Fruit fly (Drosophila melanogaster) whole organism, prepupa: ENCODE results near the gene CG12516.

Experiments
- CG10631 ChIP-seq: fragments of 200-800 bp; sonication (Bioruptor generic); optimal IDR thresholded peaks from 2 replicates; lab custom pipeline; 2016; ENCODE audit warnings: missing biosample characterization, missing genetic modification characterization
- CG10669 ChIP-seq: fragments of 200-800 bp; sonication (Bioruptor generic); optimal IDR thresholded peaks from 3 replicates; lab custom pipeline; 2018; ENCODE audit warnings: missing biosample characterization, mild to moderate bottlenecking, missing genetic modification characterization, moderate library complexity
- CG11294 ChIP-seq: fragments of 200-800 bp; sonication (Bioruptor generic); IDR thresholded peaks from 2 replicates; pipeline ENCODE4 v1.3.6; 2022; ENCODE audit warnings: missing biosample characterization, missing genetic modification characterization
- CG11902 ChIP-seq: fragments of 200-800 bp; sonication (Bioruptor generic); optimal IDR thresholded peaks from 3 replicates; lab custom pipeline; 2016; ENCODE audit warnings: missing biosample characterization, missing genetic modification characterization
- CG15336 ChIP-seq: fragments of 200-800 bp; sonication (Bioruptor generic); IDR thresholded peaks from 2 replicates; pipeline ENCODE4 v1.3.6; 2022; ENCODE audit warnings: missing biosample characterization, missing genetic modification characterization
- CG1621 ChIP-seq: fragments of 200-800 bp; sonication (Bioruptor generic); optimal IDR thresholded peaks from 3 replicates; lab custom pipeline; 2018; ENCODE audit warnings: missing biosample characterization, mild to moderate bottlenecking, missing genetic modification characterization
- CG16779 ChIP-seq: fragments of 200-800 bp; sonication (Bioruptor generic); optimal IDR thresholded peaks from 3 replicates; lab custom pipeline; 2017; ENCODE audit warnings: missing biosample characterization, mild to moderate bottlenecking, missing genetic modification characterization
- CG3032 ChIP-seq: fragments of 200-800 bp; optimal IDR thresholded peaks from 2 replicates; lab custom pipeline; 2019; ENCODE audit warnings: missing biosample characterization, mild to moderate bottlenecking, missing genetic modification characterization, moderate library complexity
- CG32006 ChIP-seq: fragments of 200-800 bp; sonication (Bioruptor generic); optimal IDR thresholded peaks from 3 replicates; lab custom pipeline; 2017; ENCODE audit warnings: missing biosample characterization, mild to moderate bottlenecking, missing genetic modification characterization
- CG34406 ChIP-seq: fragments of 200-800 bp; sonication (Bioruptor generic); optimal IDR thresholded peaks from 3 replicates; lab custom pipeline; 2016; ENCODE audit warnings: missing biosample characterization, missing genetic modification characterization
- CG3919 ChIP-seq: fragments of 200-800 bp; sonication (Bioruptor generic); optimal IDR thresholded peaks from 3 replicates; lab custom pipeline; 2016; ENCODE audit warnings: missing biosample characterization, missing genetic modification characterization
- CG4318 ChIP-seq: fragments of 200-800 bp; sonication (Bioruptor generic); optimal IDR thresholded peaks from 3 replicates; lab custom pipeline; 2017; ENCODE audit warnings: missing biosample characterization, mild to moderate bottlenecking, missing genetic modification characterization
- CG6163 ChIP-seq: fragments of 200-800 bp; sonication (Bioruptor generic); IDR thresholded peaks from 3 replicates; pipeline ENCODE4 v1.3.6; 2022; ENCODE audit warnings: missing biosample characterization, missing genetic modification characterization
- CG6276 ChIP-seq: fragments of 200-800 bp; sonication (Bioruptor generic); optimal IDR thresholded peaks from 2 replicates; lab custom pipeline; 2017; ENCODE audit warnings: missing biosample characterization, mild to moderate bottlenecking, missing genetic modification characterization
- CG6792 ChIP-seq: fragments of 200-800 bp; sonication (Bioruptor generic); optimal IDR thresholded peaks from 3 replicates; lab custom pipeline; 2016; ENCODE audit warnings: missing biosample characterization, missing genetic modification characterization
- CG6808 ChIP-seq: fragments of 200-800 bp; sonication (Bioruptor generic); optimal IDR thresholded peaks from 3 replicates; lab custom pipeline; 2017; ENCODE audit warnings: missing biosample characterization, missing genetic modification characterization, mild to moderate bottlenecking, moderate library complexity, missing genetic modification reagents
- CG7368 ChIP-seq: fragments of 200-800 bp; sonication (Bioruptor generic); optimal IDR thresholded peaks from 3 replicates; lab custom pipeline; 2016; ENCODE audit warnings: missing biosample characterization, missing genetic modification characterization
- CG8119 ChIP-seq: fragments of 200-800 bp; sonication (Bioruptor generic); IDR thresholded peaks from 3 replicates; pipeline ENCODE4 v1.3.6; 2022; ENCODE audit warnings: missing biosample characterization, missing genetic modification characterization
- CG8319 ChIP-seq: fragments of 200-800 bp; sonication (Bioruptor generic); optimal IDR thresholded peaks from 3 replicates; lab custom pipeline; 2016; ENCODE audit warnings: missing biosample characterization, missing genetic modification characterization
- CG8632 ChIP-seq: fragments of 200-800 bp; sonication (Bioruptor generic); optimal IDR thresholded peaks from 3 replicates; lab custom pipeline; 2016; ENCODE audit warnings: missing biosample characterization, missing genetic modification characterization
- CG9139 ChIP-seq: fragments of 200-800 bp; sonication (Bioruptor generic); optimal IDR thresholded peaks from 3 replicates; lab custom pipeline; 2017; ENCODE audit warnings: missing biosample characterization, mild to moderate bottlenecking, missing genetic modification characterization
- Eip75B ChIP-seq: fragments of 200-800 bp; sonication (Bioruptor generic); optimal IDR thresholded peaks from 3 replicates; lab custom pipeline; 2016; ENCODE audit warnings: missing biosample characterization, missing genetic modification characterization
- Eip78C ChIP-seq: fragments of 200-800 bp; sonication (Bioruptor generic); peaks from one replicate; lab custom pipeline; 2016; ENCODE audit warnings: missing biosample characterization, missing genetic modification characterization
- Ets96B ChIP-seq: fragments of 200-800 bp; optimal IDR thresholded peaks from 2 replicates; lab custom pipeline; 2019; ENCODE audit warnings: missing biosample characterization, mild to moderate bottlenecking, missing genetic modification characterization, moderate library complexity
- Gug ChIP-seq: fragments of 200-800 bp; sonication (Bioruptor generic); IDR thresholded peaks from 2 replicates; pipeline ENCODE4 v1.3.6; 2022; ENCODE audit warnings: missing biosample characterization, missing genetic modification characterization
- Hr38 ChIP-seq: sonication (Bioruptor generic); optimal IDR thresholded peaks from 2 replicates; lab custom pipeline; 2016; ENCODE audit warnings: missing biosample characterization, missing genetic modification characterization
- Hr39 ChIP-seq: fragments of 200-800 bp; sonication (Bioruptor generic); optimal IDR thresholded peaks from 2 replicates; lab custom pipeline; 2016; ENCODE audit warnings: missing biosample characterization, missing genetic modification characterization
- Hr4 ChIP-seq: fragments of 200-800 bp; sonication (Bioruptor generic); optimal IDR thresholded peaks from 3 replicates; lab custom pipeline; 2016; ENCODE audit warnings: missing biosample characterization, missing genetic modification characterization
- Lpt ChIP-seq: fragments of 200-800 bp; sonication (Bioruptor generic); optimal IDR thresholded peaks from 3 replicates; lab custom pipeline; 2016; ENCODE audit warnings: missing biosample characterization, missing genetic modification characterization
- Met ChIP-seq: fragments of 200-800 bp; sonication (Bioruptor generic); optimal IDR thresholded peaks from 3 replicates; lab custom pipeline; 2016; ENCODE audit warnings: missing biosample characterization, missing genetic modification characterization
- OdsH ChIP-seq: fragments of 200-800 bp; sonication (Bioruptor generic); optimal IDR thresholded peaks from 3 replicates; lab custom pipeline; 2016; ENCODE audit warnings: missing biosample characterization, missing genetic modification characterization
- Sox102F ChIP-seq: fragments of 200-800 bp; sonication (Bioruptor generic); optimal IDR thresholded peaks from 2 replicates; lab custom pipeline; 2016; ENCODE audit warnings: missing biosample characterization, mild to moderate bottlenecking, missing genetic modification characterization
- Sox14 ChIP-seq: fragments of 200-800 bp; sonication (Bioruptor generic); optimal IDR thresholded peaks from 3 replicates; lab custom pipeline; 2016; ENCODE audit warnings: missing biosample characterization, missing genetic modification characterization
- acj6 ChIP-seq: fragments of 200-800 bp; sonication (Bioruptor generic); optimal IDR thresholded peaks from 3 replicates; lab custom pipeline; 2016; ENCODE audit warnings: missing biosample characterization, missing genetic modification characterization
- cyc ChIP-seq: fragments of 200-800 bp; sonication (Bioruptor generic); optimal IDR thresholded peaks from 3 replicates; lab custom pipeline; 2016; ENCODE audit warnings: missing biosample characterization, missing genetic modification characterization
- dsx ChIP-seq: fragments of 200-800 bp; optimal IDR thresholded peaks from 3 replicates; lab custom pipeline; 2019; ENCODE audit warnings: missing biosample characterization, mild to moderate bottlenecking, missing genetic modification characterization, moderate library complexity; ENCODE audit not compliant: poor library complexity, severe bottlenecking
- eg ChIP-seq: fragments of 200-800 bp; sonication (Bioruptor generic); IDR thresholded peaks from 3 replicates; pipeline ENCODE4 v1.3.6; 2022; ENCODE audit warnings: missing biosample characterization, missing genetic modification characterization
- fd85E ChIP-seq: fragments of 200-800 bp; sonication (Bioruptor generic); optimal IDR thresholded peaks from 3 replicates; lab custom pipeline; 2016; ENCODE audit warnings: missing biosample characterization, missing genetic modification characterization
- fkh ChIP-seq: fragments of 200-800 bp; sonication (Bioruptor generic); optimal IDR thresholded peaks from 3 replicates; lab custom pipeline; 2017; ENCODE audit warnings: missing biosample characterization, mild to moderate bottlenecking, missing genetic modification characterization, moderate library complexity
- net ChIP-seq: fragments of 200-800 bp; sonication (Bioruptor generic); optimal IDR thresholded peaks from 3 replicates; lab custom pipeline; 2016; ENCODE audit warnings: missing biosample characterization, missing genetic modification characterization
- pdm3 ChIP-seq: fragments of 200-800 bp; sonication (Bioruptor generic); optimal IDR thresholded peaks from 3 replicates; lab custom pipeline; 2016; ENCODE audit warnings: missing biosample characterization, missing genetic modification characterization
- spab ChIP-seq: fragments of 200-800 bp; sonication (Bioruptor generic); optimal IDR thresholded peaks from 2 replicates; lab custom pipeline; 2017; ENCODE audit warnings: missing biosample characterization, mild to moderate bottlenecking, missing genetic modification characterization, missing genetic modification reagents
- ss ChIP-seq, 2 experiments: fragments of 200-800 bp; sonication (Bioruptor generic); optimal IDR thresholded peaks; 2 replicates in 1 of 2; 3 replicates in 1 of 2; lab custom pipeline; 2017 to 2018; ENCODE audit warnings: mild to moderate bottlenecking in 2 of 2, missing biosample characterization in 2 of 2, missing genetic modification characterization in 2 of 2, moderate library complexity in 1 of 2
- svp ChIP-seq: fragments of 200-800 bp; sonication (Bioruptor generic); peaks from one replicate; lab custom pipeline; 2016; ENCODE audit warnings: missing biosample characterization, missing genetic modification characterization
- topi ChIP-seq: fragments of 200-800 bp; sonication (Bioruptor generic); optimal IDR thresholded peaks from 3 replicates; lab custom pipeline; 2016; ENCODE audit warnings: missing biosample characterization, missing genetic modification characterization
- vri ChIP-seq: fragments of 200-800 bp; sonication (Bioruptor generic); optimal IDR thresholded peaks from 3 replicates; lab custom pipeline; 2016; ENCODE audit warnings: missing biosample characterization, mild to moderate bottlenecking, missing genetic modification characterization

CG12516 gene

dm6 chr3R:28327132-28327531 lies 22.7 kb upstream of the CG12516 start (continued):
- TF ChIP-seq CG4318 (GFP tag; lab: Kevin White, UChicago): no peak
- TF ChIP-seq CG6276 (GFP tag; lab: Kevin White, UChicago): no peak
- no peak for TF ChIP-seq CG7368 (GFP tag; lab: Kevin White, UChicago)
- TF ChIP-seq CG10669 (GFP tag; lab: Kevin White, UChicago): peak; percentile 28
- no peak for TF ChIP-seq Gug (GFP tag; lab: Robert Waterston, UW)
- peak; percentile 37 for TF ChIP-seq CG3919
- peak; percentile 32 for TF ChIP-seq CG8319
- peak; percentile 31 for TF ChIP-seq CG6792 (GFP tag; lab: Kevin White, UChicago)
- TF ChIP-seq cyc (GFP tag; lab: Kevin White, UChicago): no peak
- TF ChIP-seq Hr38 (GFP tag; lab: Kevin White, UChicago): no peak
- TF ChIP-seq Eip78C (GFP tag; lab: Kevin White, UChicago): peak; percentile 92
- TF ChIP-seq fd85E (GFP tag; lab: Kevin White, UChicago): no peak
- TF ChIP-seq Ets96B (tag; lab: Kevin White, UChicago): peak; percentile 0
- TF ChIP-seq CG34406: peak; percentile 47
- TF ChIP-seq Hr4 (GFP tag; lab: Kevin White, UChicago): peak; percentile 45
- TF ChIP-seq Met: peak; percentile 48
- TF ChIP-seq CG11902 (GFP tag; lab: Kevin White, UChicago): no peak
- no peak for TF ChIP-seq CG9139 (GFP tag; lab: Kevin White, UChicago)
- no peak for TF ChIP-seq CG3032 (tag; lab: Kevin White, UChicago)
- TF ChIP-seq Sox102F (GFP tag; lab: Kevin White, UChicago): peak; percentile 27
- TF ChIP-seq fkh (GFP tag; lab: Kevin White, UChicago): no peak
- no peak for TF ChIP-seq spab (GFP tag; lab: Kevin White, UChicago)
- no peak for TF ChIP-seq CG16779 (tag; lab: Kevin White, UChicago)
- TF ChIP-seq CG8119 (GFP tag; lab: Robert Waterston, UW): no peak
- TF ChIP-seq CG6163 (GFP tag; lab: Robert Waterston, UW): no peak
- peak; percentile 40 for TF ChIP-seq acj6
- no peak for TF ChIP-seq ss (GFP tag; optimal IDR thresholded peaks at IDR 0.05; lab: Kevin White, UChicago)
- no peak for TF ChIP-seq CG11294
- no peak for TF ChIP-seq CG6808
- no peak for TF ChIP-seq Lpt
- TF ChIP-seq dsx (GFP tag; lab: Kevin White, UChicago): no peak
- TF ChIP-seq Hr39: peak; percentile 57

- TF ChIP-seq CG1621 (tag; lab: Kevin White, UChicago) (peak; percentile 100), Sox14 (peak; percentile 100), CG8319 (peak; percentile 100), vri (GFP tag; lab: Kevin White, UChicago) (peak; percentile 100), Met (peak; percentile 100), net (peak; percentile 100), CG15336 (no peak), CG6792 (GFP tag; lab: Kevin White, UChicago) (peak; percentile 100), Eip78C (GFP tag; lab: Kevin White, UChicago) (peak; percentile 100), Gug (GFP tag; lab: Robert Waterston, UW) (no peak), CG3919 (peak; percentile 100), Hr38 (GFP tag; lab: Kevin White, UChicago) (peak; percentile 99), Sox102F (GFP tag; lab: Kevin White, UChicago) (peak; percentile 100), Hr39 (peak; percentile 100), dsx (GFP tag; lab: Kevin White, UChicago) (peak; percentile 100), CG6163 (GFP tag; lab: Robert Waterston, UW) (no peak), CG32006 (GFP tag; lab: Kevin White, UChicago) (peak; percentile 100), CG8632 (GFP tag; lab: Kevin White, UChicago) (peak; percentile 100), CG4318 (GFP tag; lab: Kevin White, UChicago) (peak; percentile 100), acj6 (peak; percentile 100), CG3032 (tag; lab: Kevin White, UChicago) (peak; percentile 100), Eip75B (GFP tag; lab: Kevin White, UChicago) (peak; percentile 100), svp (GFP tag; lab: Kevin White, UChicago) (peak; percentile 100), Ets96B (tag; lab: Kevin White, UChicago) (peak; percentile 100), eg (no peak), CG8119 (GFP tag; lab: Robert Waterston, UW) (no peak), CG7368 (GFP tag; lab: Kevin White, UChicago) (peak; percentile 100), pdm3 (peak; percentile 100), topi (GFP tag; lab: Kevin White, UChicago) (peak; percentile 100), spab (GFP tag; lab: Kevin White, UChicago) (peak; percentile 100), OdsH (GFP tag; lab: Kevin White, UChicago) (peak; percentile 100), CG9139 (GFP tag; lab: Kevin White, UChicago) (peak; percentile 100), CG16779 (tag; lab: Kevin White, UChicago) (peak; percentile 100), CG10631 (GFP tag; lab: Kevin White, UChicago) (peak; percentile 100)
Measured at dm6 chr3R:28326150-28326965, 22.0 kb upstream of the CG12516 start.
